Fruit fly (Drosophila melanogaster): Measurements from ENCODE around the gene wntD.

DNA sequence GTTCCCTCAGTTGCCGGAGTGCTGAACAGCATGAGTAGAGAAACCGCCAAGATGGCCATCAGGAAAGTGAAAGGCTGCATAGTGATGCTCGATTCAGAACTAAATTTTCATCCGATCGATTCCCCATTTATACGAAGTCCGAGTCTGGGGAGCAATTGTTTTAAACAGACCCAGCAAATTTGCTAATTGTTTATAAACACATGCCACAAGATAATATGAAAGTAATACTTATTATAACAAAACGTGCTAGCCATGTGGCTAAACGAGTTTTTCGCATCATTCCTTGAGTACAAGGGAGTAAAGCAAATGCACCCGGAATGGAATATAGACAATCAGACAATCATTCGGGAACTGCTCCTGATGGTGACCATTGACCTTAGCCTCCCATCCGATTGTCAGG, 20.1 kb upstream of the wntD start, which contains the start of gene CG44142:
- TF ChIP-seq CG1529 (GFP tag; optimal IDR thresholded peaks at IDR 0.05) (no peak), CG9797 (GFP tag; optimal IDR thresholded peaks at IDR 0.05) (no peak), Mes4 (GFP tag; optimal IDR thresholded peaks at IDR 0.05) (no peak), Hey (tag; optimal IDR thresholded peaks at IDR 0.05) (no peak), Gsc (GFP tag; IDR thresholded peaks at IDR 0.05) (no peak), Dref (GFP tag; IDR thresholded peaks at IDR 0.05) (no peak), Ada2b (GFP tag; IDR thresholded peaks at IDR 0.05) (no peak), Hr39 (optimal IDR thresholded peaks at IDR 0.05) (no peak)
